Worm (Caenorhabditis elegans): ENCODE results near the gene srbc-41.

The srbc-41 gene

DNA sequence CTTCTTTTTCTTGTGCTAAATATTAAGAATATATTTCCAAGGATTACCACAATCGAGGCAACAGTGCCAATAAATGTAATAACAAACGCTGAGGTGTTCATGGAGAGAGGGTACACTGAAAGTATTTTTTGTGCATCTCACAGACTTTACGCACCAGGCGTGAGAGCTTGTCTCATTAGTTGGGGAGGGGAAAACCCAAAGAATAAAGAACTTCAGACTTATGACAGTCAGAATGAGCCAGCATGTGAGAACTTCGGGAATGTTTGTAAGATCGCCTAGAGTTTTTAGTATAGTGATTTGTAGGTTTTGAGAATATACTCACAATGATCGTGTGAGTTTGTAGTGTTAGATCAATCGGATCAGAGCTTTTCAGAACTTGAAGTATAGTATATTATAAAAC is at the start of gene srbc-41:
TSS of gene srbc-41 (minus strand) at position 101 of the 400 bp plus-strand sequence.
- TF ChIP-seq lin-13 (tag; optimal IDR thresholded peaks at IDR 0.05) (no peak), nhr-76 (tag; optimal IDR thresholded peaks at IDR 0.05) (no peak), nhr-28 (tag; optimal IDR thresholded peaks at IDR 0.05) (no peak), tbx-8 (GFP tag; optimal IDR thresholded peaks at IDR 0.05) (no peak), pha-4 (tag; optimal IDR thresholded peaks at IDR 0.05) (no peak), sem-2 (GFP tag; optimal IDR thresholded peaks at IDR 0.05) (no peak), ces-1 (GFP tag; optimal IDR thresholded peaks at IDR 0.05) (no peak), unc-62 (GFP tag; optimal IDR thresholded peaks at IDR 0.05) (no peak), lin-32 (GFP tag; optimal IDR thresholded peaks at IDR 0.05) (no peak), mls-2 (tag; optimal IDR thresholded peaks at IDR 0.05) (no peak), cnd-1 (tag; optimal IDR thresholded peaks at IDR 0.05) (no peak), hlh-1 (tag; optimal IDR thresholded peaks at IDR 0.05) (no peak), elt-1 (tag; optimal IDR thresholded peaks at IDR 0.05; ENCODE audit: borderline replicate concordance, insufficient read depth) (no peak)

ce11 chrV:1662270-1662669 is 47.6 kb upstream of the srbc-41 start, which contains the start of gene irld-40:
irld-40 (plus strand) TSS chrV:1662570.
- no peak for TF ChIP-seq lsy-2 (tag; optimal IDR thresholded peaks at IDR 0.05)
- no peak for TF ChIP-seq mep-1 (tag; optimal IDR thresholded peaks at IDR 0.05)
- no peak for TF ChIP-seq nhr-28 (tag; optimal IDR thresholded peaks at IDR 0.05)
- no peak for TF ChIP-seq M03D4.4 (tag; optimal IDR thresholded peaks at IDR 0.05)
- no peak for TF ChIP-seq unc-39 (tag; optimal IDR thresholded peaks at IDR 0.05)
- TF ChIP-seq pha-4 (tag; optimal IDR thresholded peaks at IDR 0.05): no peak
- TF ChIP-seq ceh-83 (GFP tag; optimal IDR thresholded peaks at IDR 0.05): no peak
- TF ChIP-seq cnd-1 (tag; optimal IDR thresholded peaks at IDR 0.05): no peak
- TF ChIP-seq snpc-4 (tag; optimal IDR thresholded peaks at IDR 0.05): no peak
- TF ChIP-seq nhr-12 (tag; optimal IDR thresholded peaks at IDR 0.05): no peak
- TF ChIP-seq blmp-1 (tag; optimal IDR thresholded peaks at IDR 0.05): no peak
- no peak for TF ChIP-seq hlh-1 (tag; optimal IDR thresholded peaks at IDR 0.05)

ce11 chrV:1654845-1655244 is 40.2 kb upstream of the srbc-41 start, which contains the start of gene irld-11:
irld-11 (plus strand) TSS chrV:1655145.
- TF ChIP-seq drap-1 (GFP tag; optimal IDR thresholded peaks at IDR 0.05) (no peak), bed-3 (GFP tag; optimal IDR thresholded peaks at IDR 0.05) (no peak), nhr-237 (tag; optimal IDR thresholded peaks at IDR 0.05) (no peak), unc-62 (GFP tag; optimal IDR thresholded peaks at IDR 0.05) (no peak), nhr-12 (tag; optimal IDR thresholded peaks at IDR 0.05) (no peak), tbx-8 (GFP tag; optimal IDR thresholded peaks at IDR 0.05) (no peak), nhr-28 (tag; optimal IDR thresholded peaks at IDR 0.05) (no peak), ceh-43 (GFP tag; optimal IDR thresholded peaks at IDR 0.05) (no peak), ztf-11 (tag; optimal IDR thresholded peaks at IDR 0.05) (no peak), mab-5 (tag; optimal IDR thresholded peaks at IDR 0.05) (no peak), lin-32 (GFP tag; optimal IDR thresholded peaks at IDR 0.05) (no peak), blmp-1 (tag; optimal IDR thresholded peaks at IDR 0.05) (no peak), ceh-39 (tag; optimal IDR thresholded peaks at IDR 0.05) (no peak), M03D4.4 (tag; optimal IDR thresholded peaks at IDR 0.05) (no peak), snpc-4 (tag; optimal IDR thresholded peaks at IDR 0.05) (no peak), lsy-2 (tag; optimal IDR thresholded peaks at IDR 0.05) (no peak), lin-13 (tag; optimal IDR thresholded peaks at IDR 0.05) (no peak), cnd-1 (tag; optimal IDR thresholded peaks at IDR 0.05) (no peak), zip-8 (tag; optimal IDR thresholded peaks at IDR 0.05) (no peak)

ce11 chrV:1651045-1651444 is 36.4 kb upstream of the srbc-41 start, which contains the start of gene irld-44:
irld-44 (plus strand) TSS chrV:1651345.
- TF ChIP-seq ham-2 (GFP tag; optimal IDR thresholded peaks at IDR 0.05): no peak
- no peak for TF ChIP-seq ztf-11 (tag; optimal IDR thresholded peaks at IDR 0.05)
- TF ChIP-seq M03D4.4 (tag; optimal IDR thresholded peaks at IDR 0.05): no peak
- TF ChIP-seq drap-1 (GFP tag; optimal IDR thresholded peaks at IDR 0.05): no peak
- no peak for TF ChIP-seq hlh-1 (tag; optimal IDR thresholded peaks at IDR 0.05)
- no peak for TF ChIP-seq cnd-1 (tag; optimal IDR thresholded peaks at IDR 0.05)
- TF ChIP-seq mls-2 (tag; optimal IDR thresholded peaks at IDR 0.05): no peak
- no peak for TF ChIP-seq nhr-2 (tag; optimal IDR thresholded peaks at IDR 0.05)
- no peak for TF ChIP-seq nhr-28 (tag; optimal IDR thresholded peaks at IDR 0.05)
- TF ChIP-seq nhr-76 (tag; optimal IDR thresholded peaks at IDR 0.05): no peak
- TF ChIP-seq unc-39 (tag; optimal IDR thresholded peaks at IDR 0.05): no peak

DNA sequence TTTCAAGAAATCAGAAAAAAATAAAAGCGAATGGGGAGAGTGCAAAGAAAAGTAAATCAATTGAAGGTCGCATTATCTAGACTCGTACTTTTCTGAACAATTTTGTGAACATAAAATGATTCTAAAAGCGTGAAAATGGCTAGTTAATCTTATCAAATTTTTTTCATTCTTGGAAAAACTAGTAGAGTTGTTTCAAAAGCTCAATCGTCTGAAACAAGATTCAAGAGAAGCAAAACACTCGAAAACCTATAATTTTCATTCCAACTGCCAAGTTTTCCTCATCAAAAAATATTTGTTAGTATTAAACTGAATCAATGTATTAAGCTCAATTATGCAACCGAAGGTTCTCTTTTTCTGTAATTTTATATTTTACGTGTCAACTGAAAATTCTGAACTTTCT is 33.4 kb upstream of the srbc-41 start, which contains the start of gene irld-45:
TSS of gene irld-45 (plus strand) at position 301 of the 400 bp plus-strand sequence.
- no peak for TF ChIP-seq cnd-1 (tag; optimal IDR thresholded peaks at IDR 0.05)
- no peak for TF ChIP-seq mls-2 (tag; optimal IDR thresholded peaks at IDR 0.05)
